Fruit fly (Drosophila melanogaster) whole organism, wandering third instar larva: ENCODE measurements around the gene Gr93c.
A peak's percentile ranks its signal among the peaks of the same experiment; 100 is the strongest.

Experiments
- CrebA ChIP-seq: fragments of 200-800 bp; sonication (Bioruptor generic); optimal IDR thresholded peaks from 2 replicates; lab custom pipeline; 2016; ENCODE audit warnings: missing biosample characterization, mild to moderate bottlenecking, missing genetic modification characterization, borderline replicate concordance
- Dfd ChIP-seq: fragments of >200 bp; optimal IDR thresholded peaks from 2 replicates; lab custom pipeline; 2017; ENCODE audit warnings: missing biosample characterization, missing genetic modification characterization
- Hnf4 ChIP-seq: fragments of 200-800 bp; sonication (Bioruptor generic); optimal IDR thresholded peaks from 2 replicates; lab custom pipeline; 2016; ENCODE audit warnings: missing biosample characterization, mild to moderate bottlenecking, missing genetic modification characterization
- Hr78 ChIP-seq: fragments of >200 bp; optimal IDR thresholded peaks from 2 replicates; lab custom pipeline; 2017; ENCODE audit warnings: missing biosample characterization, missing genetic modification characterization
- N ChIP-seq: fragments of >200 bp; optimal IDR thresholded peaks from 2 replicates; lab custom pipeline; 2018; ENCODE audit warnings: missing biosample characterization, missing external identifiers, missing genetic modification characterization
- Sp1 ChIP-seq: fragments of 200-800 bp; sonication (Bioruptor generic); optimal IDR thresholded peaks from 3 replicates; lab custom pipeline; 2019; ENCODE audit warnings: missing biosample characterization, mild to moderate bottlenecking, missing genetic modification characterization, moderate library complexity
- Vsx2 ChIP-seq: fragments of 200-300, 225-300 bp; sonication (Bioruptor generic); optimal IDR thresholded peaks from 2 replicates; lab custom pipeline; 2018; ENCODE audit warnings: missing biosample characterization, missing genetic modification characterization; ENCODE audit not compliant: partially characterized antibody
- dl ChIP-seq, 2 experiments: fragments of 175-275, 200-275 bp in 1 of 2; fragments of 200-275 bp in 1 of 2; sonication (Bioruptor generic); optimal IDR thresholded peaks; lab custom pipeline; 2018; ENCODE audit warnings: mild to moderate bottlenecking in 2 of 2, missing biosample characterization in 2 of 2, missing genetic modification characterization in 2 of 2, moderate library complexity in 2 of 2; ENCODE audit not compliant: partially characterized antibody in 2 of 2, insufficient read depth in 1 of 2
- foxo ChIP-seq, 2 experiments: fragments of 200-800 bp; sonication (Bioruptor generic); optimal IDR thresholded peaks; 2 replicates in 1 of 2; 3 replicates in 1 of 2; lab custom pipeline; 2016 to 2017; ENCODE audit warnings: missing biosample characterization in 2 of 2, missing genetic modification characterization in 2 of 2
- rgr ChIP-seq: fragments of 200-800 bp; sonication (Bioruptor generic); optimal IDR thresholded peaks from 3 replicates; lab custom pipeline; 2016; ENCODE audit warnings: missing biosample characterization, mild to moderate bottlenecking, missing genetic modification characterization
- sv ChIP-seq: fragments of 200-800 bp; sonication (Bioruptor generic); optimal IDR thresholded peaks from 3 replicates; lab custom pipeline; 2016; ENCODE audit warnings: missing biosample characterization, missing genetic modification characterization
- usp ChIP-seq: fragments of >200 bp; optimal IDR thresholded peaks from 2 replicates; lab custom pipeline; 2017; ENCODE audit warnings: missing biosample characterization, missing genetic modification characterization

dm6 chr3R:21893929-21894328 is 48.9 kb upstream of the Gr93c start:
- TF ChIP-seq Sp1 (GFP tag; lab: Kevin White, UChicago) (peak; percentile 20), usp (GFP tag; lab: Kevin White, UChicago) (no peak), Hr78 (GFP tag; lab: Kevin White, UChicago) (no peak), rgr (GFP tag; lab: Kevin White, UChicago) (no peak), dl (GFP tag; optimal IDR thresholded peaks at IDR 0.05; lab: Kevin White, UChicago; ENCODE audit: insufficient read depth in 1 of 2, partially characterized antibody in 2 of 2) (no peak), Vsx2 (GFP tag; lab: Kevin White, UChicago) (no peak), sv (GFP tag; lab: Kevin White, UChicago) (no peak), Dfd (GFP tag; lab: Kevin White, UChicago) (no peak), CrebA (GFP tag; lab: Kevin White, UChicago) (no peak), N (GFP tag; lab: Kevin White, UChicago) (no peak), Hnf4 (no peak), foxo (GFP tag; optimal IDR thresholded peaks at IDR 0.05; lab: Kevin White, UChicago) (peak in 1 of 2 experiments; percentile 22)
